Fruit fly (Drosophila melanogaster): Measurements from ENCODE around the gene DIP-delta.

DNA sequence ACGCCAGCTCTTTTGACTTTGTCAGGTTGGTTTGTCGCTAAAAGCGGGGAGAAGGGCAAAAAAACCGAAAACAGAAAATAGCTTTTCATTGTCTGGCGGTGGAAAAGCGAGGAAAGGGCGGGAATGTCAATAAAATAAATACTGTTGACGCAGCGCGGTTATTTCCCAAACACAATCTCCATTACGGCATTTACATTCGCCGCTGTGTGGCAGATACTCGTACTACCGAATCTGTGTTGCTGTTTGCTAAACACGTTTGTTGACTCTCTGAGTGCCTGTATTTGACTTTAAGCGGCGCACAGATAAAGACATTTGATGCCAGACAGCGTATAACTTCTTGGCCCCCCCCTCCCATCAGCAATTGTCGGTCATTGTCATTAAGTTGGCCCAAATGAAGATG is 23.2 kb downstream of the DIP-delta start:
- TF ChIP-seq Hr96 (GFP tag; optimal IDR thresholded peaks at IDR 0.05) (no peak), kay (GFP tag; ENCODE audit: borderline replicate concordance) (no peak), CG1620 (GFP tag; optimal IDR thresholded peaks at IDR 0.05) (no peak), cnc (optimal IDR thresholded peaks at IDR 0.05) (no peak), cic (GFP tag; optimal IDR thresholded peaks at IDR 0.05) (no peak), CG7045 (GFP tag; optimal IDR thresholded peaks at IDR 0.05) (no peak), CG12768 (GFP tag; optimal IDR thresholded peaks at IDR 0.05) (no peak), Mnt (GFP tag; optimal IDR thresholded peaks at IDR 0.05) (no peak), ovo (GFP tag; optimal IDR thresholded peaks at IDR 0.05) (no peak), tj (GFP tag; optimal IDR thresholded peaks at IDR 0.05) (no peak), Crg-1 (GFP tag; optimal IDR thresholded peaks at IDR 0.05) (no peak), CG11617 (GFP tag; optimal IDR thresholded peaks at IDR 0.05) (no peak), CG33017 (tag; optimal IDR thresholded peaks at IDR 0.05) (no peak)
